Worm (Caenorhabditis elegans) whole organism, L3 larva: Measurements from ENCODE around the gene tiar-2.

ENCODE experiments used
- ZK546.5 ChIP-seq: sonication (generic microtip); optimal IDR thresholded peaks from 2 replicates; lab custom pipeline; 2017; ENCODE audit warnings: missing biosample characterization, missing genetic modification characterization
- ama-1 ChIP-seq: fragments of 150-350 bp; optimal IDR thresholded peaks from 2 replicates; lab custom pipeline; 2018
- ceh-16 ChIP-seq: sonication (generic microtip); optimal IDR thresholded peaks from 2 replicates; lab custom pipeline; 2017; ENCODE audit warnings: missing biosample characterization, missing genetic modification characterization
- daf-12 ChIP-seq: fragments of 150-350 bp; optimal IDR thresholded peaks from 2 replicates; lab custom pipeline; 2014; ENCODE audit warnings: missing biosample characterization, missing genetic modification reagents, missing genetic modification characterization
- egl-27 ChIP-seq: sonication (generic microtip); optimal IDR thresholded peaks from 4 replicates; lab custom pipeline; 2017; ENCODE audit warnings: missing biosample characterization, missing genetic modification reagents, missing genetic modification characterization
- mdl-1 ChIP-seq: fragments of 150-350 bp; optimal IDR thresholded peaks from 2 replicates; lab custom pipeline; 2014; ENCODE audit warnings: missing biosample characterization, missing genetic modification characterization
- nfya-1 ChIP-seq: sonication (generic microtip); optimal IDR thresholded peaks from 2 replicates; lab custom pipeline; 2017; ENCODE audit warnings: missing genetic modification characterization, mild to moderate bottlenecking, missing compliant biosample characterization, antibody characterized with exemption, moderate library complexity; ENCODE audit not compliant: insufficient read depth
- nhr-11 ChIP-seq: fragments of 150-350 bp; optimal IDR thresholded peaks from 2 replicates; lab custom pipeline; 2014; ENCODE audit warnings: missing biosample characterization, missing genetic modification characterization
- nhr-12 ChIP-seq: fragments of 150-350 bp; optimal IDR thresholded peaks from 2 replicates; lab custom pipeline; 2014; ENCODE audit warnings: missing biosample characterization, missing genetic modification characterization
- pha-4 ChIP-seq: fragments of 150-350 bp; optimal IDR thresholded peaks from 2 replicates; lab custom pipeline; 2014; ENCODE audit warnings: missing biosample characterization, missing genetic modification reagents, missing genetic modification characterization
- snpc-4 ChIP-seq: fragments of 150-350 bp; optimal IDR thresholded peaks from 2 replicates; lab custom pipeline; 2014; ENCODE audit warnings: missing biosample characterization, missing genetic modification characterization
- tbx-2 ChIP-seq: sonication (generic microtip); optimal IDR thresholded peaks from 2 replicates; lab custom pipeline; 2016; ENCODE audit warnings: mild to moderate bottlenecking, missing genetic modification characterization, missing compliant biosample characterization
- zag-1 ChIP-seq: fragments of 150-350 bp; optimal IDR thresholded peaks from 2 replicates; lab custom pipeline; 2014; ENCODE audit warnings: missing biosample characterization, missing genetic modification characterization
- ztf-11 ChIP-seq: fragments of 150-350 bp; optimal IDR thresholded peaks from 2 replicates; lab custom pipeline; 2014; ENCODE audit warnings: missing biosample characterization, missing genetic modification characterization

DNA sequence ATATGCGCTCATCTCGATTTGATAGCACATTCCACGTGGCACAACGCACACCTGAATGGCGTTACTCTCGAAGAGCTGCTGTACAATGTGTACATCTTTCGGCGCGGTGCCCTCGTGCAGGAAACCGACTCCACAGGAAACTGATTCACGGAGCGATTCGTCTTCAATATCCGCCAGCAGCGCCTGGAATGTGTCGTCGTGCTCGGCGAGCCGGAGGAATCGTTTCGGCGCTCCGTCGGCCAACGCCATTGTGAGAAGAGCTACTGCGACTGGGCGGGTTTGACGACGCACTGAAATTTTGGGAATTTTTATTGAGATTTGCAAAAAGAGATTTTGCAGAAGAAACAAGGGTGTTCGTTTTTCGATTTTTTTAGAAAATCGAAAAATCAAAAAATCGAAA lies 38.5 kb upstream of the tiar-2 start:
- TF ChIP-seq snpc-4 (no peak), nhr-11 (tag; lab: Kevin White, UChicago) (no peak), pha-4 (tag; lab: Kevin White, UChicago) (no peak), mdl-1 (no peak), nhr-12 (tag; lab: Kevin White, UChicago) (no peak), egl-27 (tag; lab: Kevin White, UChicago) (no peak), ZK546.5 (tag; lab: Kevin White, UChicago) (no peak), ceh-16 (tag; lab: Kevin White, UChicago) (no peak), daf-12 (no peak), ama-1 (lab: Kevin White, UChicago) (no peak), tbx-2 (tag; lab: Kevin White, UChicago) (no peak), zag-1 (tag; lab: Kevin White, UChicago) (no peak), ztf-11 (tag; lab: Kevin White, UChicago) (no peak), nfya-1 (no peak)
